Worm (Caenorhabditis elegans) whole organism, L3 larva: Measurements from ENCODE around the gene clec-52.
"Not testable (repeated sequence)": the region's sequence is repeated elsewhere in the genome, so short reads cannot be mapped to it uniquely, and the experiment has no call there.

ENCODE experiments used
- R02D3.7 ChIP-seq: fragments of 150-350 bp; optimal IDR thresholded peaks from 2 replicates; lab custom pipeline; 2014; ENCODE audit warnings: missing biosample characterization, missing genetic modification characterization
- aly-2 ChIP-seq: fragments of 150-350 bp; optimal IDR thresholded peaks from 2 replicates; lab custom pipeline; 2014; ENCODE audit warnings: missing biosample characterization, missing genetic modification characterization
- ceh-82 ChIP-seq: fragments of 150-350 bp; optimal IDR thresholded peaks from 2 replicates; lab custom pipeline; 2014; ENCODE audit warnings: missing biosample characterization, missing genetic modification characterization
- ceh-9 ChIP-seq: sonication (generic microtip); optimal IDR thresholded peaks from 2 replicates; lab custom pipeline; 2018; ENCODE audit warnings: missing biosample characterization, missing genetic modification characterization
- egl-27 ChIP-seq: sonication (generic microtip); optimal IDR thresholded peaks from 4 replicates; lab custom pipeline; 2017; ENCODE audit warnings: missing biosample characterization, missing genetic modification reagents, missing genetic modification characterization
- egl-5 ChIP-seq: fragments of 150-350 bp; optimal IDR thresholded peaks from 2 replicates; lab custom pipeline; 2017; ENCODE audit warnings: missing biosample characterization, missing genetic modification reagents, missing genetic modification characterization, inconsistent platforms
- elt-1 ChIP-seq: fragments of 150-350 bp; optimal IDR thresholded peaks from 2 replicates; lab custom pipeline; 2014; ENCODE audit warnings: missing biosample characterization, missing genetic modification characterization
- elt-2 ChIP-seq: sonication (generic microtip); optimal IDR thresholded peaks from 2 replicates; lab custom pipeline; 2016; ENCODE audit warnings: missing genetic modification reagents, mild to moderate bottlenecking, missing genetic modification characterization, missing compliant biosample characterization
- elt-3 ChIP-seq, 3 experiments: fragments of 150-350 bp in 1 of 3; sonication (generic microtip) in 2 of 3; optimal IDR thresholded peaks; 2 replicates in 2 of 3; 4 replicates in 1 of 3; lab custom pipeline; 2014 to 2017; ENCODE audit warnings: missing biosample characterization in 3 of 3, missing genetic modification characterization in 3 of 3
- eor-1 ChIP-seq, 2 experiments: fragments of 150-350 bp; optimal IDR thresholded peaks; 2 replicates each; lab custom pipeline; 2014 to 2018; ENCODE audit warnings: missing biosample characterization in 2 of 2, missing genetic modification characterization in 2 of 2
- fkh-2 ChIP-seq: fragments of 150-350 bp; optimal IDR thresholded peaks from 2 replicates; lab custom pipeline; 2014; ENCODE audit warnings: missing biosample characterization, missing genetic modification reagents, missing genetic modification characterization
- hmg-11 ChIP-seq: sonication (generic microtip); optimal IDR thresholded peaks from 2 replicates; lab custom pipeline; 2016; ENCODE audit warnings: missing genetic modification characterization, missing compliant biosample characterization
- jun-1 ChIP-seq: fragments of 150-350 bp; optimal IDR thresholded peaks from 2 replicates; lab custom pipeline; 2014; ENCODE audit warnings: missing biosample characterization, missing genetic modification reagents, missing genetic modification characterization
- lin-15B ChIP-seq: fragments of 150-350 bp; optimal IDR thresholded peaks from 2 replicates; lab custom pipeline; 2014; ENCODE audit warnings: missing biosample characterization, missing genetic modification characterization
- lsy-12 ChIP-seq: sonication (generic microtip); optimal IDR thresholded peaks from 2 replicates; lab custom pipeline; 2016; ENCODE audit warnings: mild to moderate bottlenecking, missing genetic modification characterization, missing compliant biosample characterization
- mdl-1 ChIP-seq: fragments of 150-350 bp; optimal IDR thresholded peaks from 2 replicates; lab custom pipeline; 2014; ENCODE audit warnings: missing biosample characterization, missing genetic modification characterization
- mml-1 ChIP-seq: fragments of 150-350 bp; sonication (generic microtip); optimal IDR thresholded peaks from 3 replicates; lab custom pipeline; 2014; ENCODE audit warnings: missing biosample characterization, missing genetic modification characterization
- nfya-1 ChIP-seq: sonication (generic microtip); optimal IDR thresholded peaks from 2 replicates; lab custom pipeline; 2017; ENCODE audit warnings: missing genetic modification characterization, mild to moderate bottlenecking, missing compliant biosample characterization, antibody characterized with exemption, moderate library complexity; ENCODE audit not compliant: insufficient read depth
- nhr-11 ChIP-seq: fragments of 150-350 bp; optimal IDR thresholded peaks from 2 replicates; lab custom pipeline; 2014; ENCODE audit warnings: missing biosample characterization, missing genetic modification characterization
- nhr-12 ChIP-seq: fragments of 150-350 bp; optimal IDR thresholded peaks from 2 replicates; lab custom pipeline; 2014; ENCODE audit warnings: missing biosample characterization, missing genetic modification characterization
- nhr-237 ChIP-seq: fragments of 150-350 bp; optimal IDR thresholded peaks from 2 replicates; lab custom pipeline; 2014; ENCODE audit warnings: missing biosample characterization, missing genetic modification characterization
- nhr-25 ChIP-seq: sonication (generic microtip); optimal IDR thresholded peaks from 2 replicates; lab custom pipeline; 2017; ENCODE audit warnings: missing biosample characterization, missing genetic modification characterization
- nhr-43 ChIP-seq: sonication (generic microtip); optimal IDR thresholded peaks from 2 replicates; lab custom pipeline; 2016; ENCODE audit warnings: mild to moderate bottlenecking, missing genetic modification characterization, missing compliant biosample characterization; ENCODE audit not compliant: poor library complexity, severe bottlenecking
- nhr-67 ChIP-seq: fragments of 150-350 bp; optimal IDR thresholded peaks from 2 replicates; lab custom pipeline; 2014; ENCODE audit warnings: missing biosample characterization, missing genetic modification characterization
- nhr-76 ChIP-seq: fragments of 150-350 bp; sonication (generic microtip); optimal IDR thresholded peaks from 5 replicates; lab custom pipeline; 2014; ENCODE audit warnings: missing biosample characterization, missing genetic modification characterization
- nhr-77 ChIP-seq: fragments of 150-350 bp; optimal IDR thresholded peaks from 2 replicates; lab custom pipeline; 2014; ENCODE audit warnings: missing biosample characterization, missing genetic modification characterization
- pqm-1 ChIP-seq: fragments of 150-350 bp; optimal IDR thresholded peaks from 2 replicates; lab custom pipeline; 2017; ENCODE audit warnings: missing biosample characterization, missing genetic modification characterization, inconsistent platforms
- sea-2 ChIP-seq: fragments of 150-350 bp; sonication (generic microtip); optimal IDR thresholded peaks from 4 replicates; lab custom pipeline; 2014; ENCODE audit warnings: missing biosample characterization, missing genetic modification reagents, missing genetic modification characterization
- skn-1 ChIP-seq: fragments of 150-350 bp; optimal IDR thresholded peaks from 2 replicates; lab custom pipeline; 2014; ENCODE audit warnings: missing biosample characterization, missing genetic modification characterization
- snpc-4 ChIP-seq: fragments of 150-350 bp; optimal IDR thresholded peaks from 2 replicates; lab custom pipeline; 2014; ENCODE audit warnings: missing biosample characterization, missing genetic modification characterization
- tbx-2 ChIP-seq: sonication (generic microtip); optimal IDR thresholded peaks from 2 replicates; lab custom pipeline; 2016; ENCODE audit warnings: mild to moderate bottlenecking, missing genetic modification characterization, missing compliant biosample characterization
- unc-39 ChIP-seq: sonication (generic microtip); optimal IDR thresholded peaks from 4 replicates; lab custom pipeline; 2017; ENCODE audit warnings: missing biosample characterization, missing genetic modification characterization
- zag-1 ChIP-seq: fragments of 150-350 bp; optimal IDR thresholded peaks from 2 replicates; lab custom pipeline; 2014; ENCODE audit warnings: missing biosample characterization, missing genetic modification characterization
- ztf-4 ChIP-seq: fragments of 150-350 bp; optimal IDR thresholded peaks from 2 replicates; lab custom pipeline; 2014; ENCODE audit warnings: missing biosample characterization, missing genetic modification characterization

Gene clec-52

DNA sequence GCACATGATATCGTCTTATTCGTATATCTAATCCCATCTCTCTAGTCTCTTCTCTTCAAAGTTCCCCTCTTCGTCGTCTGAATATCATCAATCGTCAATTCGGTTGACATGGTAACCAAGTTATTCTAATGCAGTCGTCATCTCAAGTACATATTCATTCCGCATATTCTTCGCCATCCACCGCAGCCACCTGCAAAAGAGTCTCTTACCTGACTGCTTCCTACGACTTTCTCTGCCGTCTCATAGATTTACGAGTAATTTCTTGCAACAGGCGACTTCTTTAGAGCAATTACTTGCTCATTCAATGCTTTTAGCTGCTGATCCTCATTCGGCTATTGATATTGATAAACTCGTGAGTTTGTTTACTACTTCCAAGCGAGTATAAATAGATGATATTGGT is 41.1 kb downstream of the clec-52 start:
- TF ChIP-seq mdl-1 (no peak), nhr-76 (tag; lab: Kevin White, UChicago) (no peak), nhr-25 (no peak), nhr-67 (tag; lab: Kevin White, UChicago) (no peak), nfya-1 (tag; lab: Kevin White, UChicago) (no peak), nhr-11 (tag; lab: Kevin White, UChicago) (no peak), eor-1 (tag; optimal IDR thresholded peaks at IDR 0.05; lab: Kevin White, UChicago) (no peak), lsy-12 (no peak), skn-1 (tag; lab: Kevin White, UChicago) (no peak), hmg-11 (tag; lab: Kevin White, UChicago) (no peak), nhr-12 (tag; lab: Kevin White, UChicago) (no peak), fkh-2 (tag; lab: Kevin White, UChicago) (no peak), jun-1 (no peak), nhr-237 (no peak)

DNA sequence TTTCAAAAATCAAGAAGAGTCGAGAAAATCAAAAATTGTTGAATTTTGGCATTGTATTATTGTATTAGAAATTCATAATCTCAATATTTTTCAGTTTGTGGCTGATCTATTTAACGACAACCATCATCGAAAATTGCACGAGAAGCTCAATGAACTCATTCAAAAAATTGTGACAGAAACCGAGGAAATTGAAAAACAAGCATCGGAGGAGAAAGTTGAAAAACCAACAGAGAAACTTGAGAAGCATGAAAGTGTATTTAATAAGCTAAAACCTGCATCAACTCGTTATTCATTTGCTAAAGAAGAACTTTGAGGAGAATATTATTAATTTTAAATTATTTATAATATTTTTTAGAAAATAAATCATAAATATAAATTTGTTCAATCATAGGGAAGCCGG is 41.7 kb downstream of the clec-52 start, which contains the start of gene ceph-41:
Gene ceph-41, plus strand, starts transcription at position 301 of the 400 bp plus-strand sequence.
- TF ChIP-seq nhr-25 (no peak), fkh-2 (tag; lab: Kevin White, UChicago) (no peak), ceh-82 (no peak), sea-2 (GFP tag; lab: Kevin White, UChicago) (no peak), ceh-9 (no peak), nhr-12 (tag; lab: Kevin White, UChicago) (no peak), mml-1 (no peak), elt-2 (tag; lab: Kevin White, UChicago) (no peak), R02D3.7 (tag; lab: Kevin White, UChicago) (no peak), skn-1 (tag; lab: Kevin White, UChicago) (no peak), pqm-1 (no peak), egl-27 (no peak), tbx-2 (tag; lab: Kevin White, UChicago) (no peak), nhr-11 (tag; lab: Kevin White, UChicago) (no peak), ztf-4 (tag; lab: Kevin White, UChicago) (no peak), nhr-67 (tag; lab: Kevin White, UChicago) (no peak), aly-2 (tag; lab: Kevin White, UChicago) (no peak), zag-1 (no peak), snpc-4 (tag; lab: Kevin White, UChicago) (no peak)

DNA sequence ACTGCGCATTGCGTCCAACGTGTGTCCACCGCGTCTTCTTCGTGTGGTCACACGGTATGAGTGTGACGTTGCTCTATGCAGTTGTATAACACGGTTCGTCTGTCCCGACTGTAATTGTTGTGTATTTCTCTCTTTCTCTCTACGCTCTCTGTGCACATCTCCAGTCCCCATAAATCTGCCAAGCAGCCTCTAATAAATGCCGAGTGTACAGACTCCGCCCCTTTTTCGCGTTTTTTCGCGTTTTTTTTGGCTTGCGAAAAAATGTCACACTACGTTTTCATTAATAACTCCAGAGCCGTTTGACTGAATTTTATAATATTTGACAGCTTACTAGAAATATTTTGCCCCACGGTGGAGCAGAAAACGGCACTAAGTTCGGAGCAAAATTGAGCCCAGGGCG is 46.2 kb downstream of the clec-52 start, which contains the start of gene erp-44.3:
Gene erp-44.3, plus strand, starts transcription at position 301 of the 400 bp plus-strand sequence.
- TF ChIP-seq hmg-11, nhr-43, aly-2 (tag; lab: Kevin White, UChicago): not testable (repeated sequence)

DNA sequence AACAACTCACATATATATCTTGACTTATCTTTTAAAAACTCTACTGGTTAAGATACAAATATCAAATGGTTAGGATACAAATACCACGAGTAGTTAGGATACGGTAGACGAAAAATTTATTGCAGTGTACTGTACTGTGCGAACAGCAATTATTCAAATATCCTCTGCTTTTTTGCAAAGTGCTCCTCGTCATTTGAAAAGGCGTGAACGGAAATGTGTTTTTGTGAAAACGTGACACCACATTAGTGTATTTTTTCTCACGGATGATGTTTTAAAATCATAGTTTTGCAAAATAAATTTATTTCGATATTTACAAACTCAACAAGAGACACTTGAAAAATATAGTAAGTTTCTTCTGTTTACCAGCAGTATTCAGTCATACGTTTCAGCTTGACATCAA is 49.8 kb downstream of the clec-52 start, which contains the start of gene F42G8.8:
Gene F42G8.8, plus strand, starts transcription at position 301 of the 400 bp plus-strand sequence.
- no peak for TF ChIP-seq elt-3 (tag; optimal IDR thresholded peaks at IDR 0.05; lab: Kevin White, UChicago)
- TF ChIP-seq egl-5: no peak
- no peak for TF ChIP-seq ceh-82
- TF ChIP-seq ztf-4 (tag; lab: Kevin White, UChicago): no peak
- no peak for TF ChIP-seq lin-15B
- TF ChIP-seq nhr-43 (tag; lab: Kevin White, UChicago): no peak
- no peak for TF ChIP-seq aly-2 (tag; lab: Kevin White, UChicago)
- TF ChIP-seq nfya-1 (tag; lab: Kevin White, UChicago): no peak
- TF ChIP-seq eor-1 (tag; optimal IDR thresholded peaks at IDR 0.05; lab: Kevin White, UChicago): no peak
- no peak for TF ChIP-seq R02D3.7 (tag; lab: Kevin White, UChicago)
- TF ChIP-seq tbx-2 (tag; lab: Kevin White, UChicago): no peak
- no peak for TF ChIP-seq unc-39 (tag; lab: Kevin White, UChicago)
- no peak for TF ChIP-seq nhr-67 (tag; lab: Kevin White, UChicago)
- no peak for TF ChIP-seq elt-1 (tag; lab: Kevin White, UChicago)
- no peak for TF ChIP-seq nhr-77 (tag; lab: Kevin White, UChicago)
